Worm (Caenorhabditis elegans) whole organism, late embryonic: Measurements from ENCODE around the gene fbxa-215.
"Not testable (repeated sequence)": the region's sequence is repeated elsewhere in the genome, so short reads cannot be mapped to it uniquely, and the experiment has no call there.

ENCODE experiments used
- ceh-9 ChIP-seq: sonication (generic microtip); optimal IDR thresholded peaks from 2 replicates; lab custom pipeline; 2016; ENCODE audit warnings: mild to moderate bottlenecking, missing genetic modification characterization, inconsistent platforms, missing compliant biosample characterization
- elt-4 ChIP-seq: sonication (generic microtip); optimal IDR thresholded peaks from 2 replicates; lab custom pipeline; 2016; ENCODE audit warnings: missing genetic modification characterization, missing compliant biosample characterization
- fkh-10 ChIP-seq: fragments of 150-350 bp; optimal IDR thresholded peaks from 2 replicates; lab custom pipeline; 2014; ENCODE audit warnings: missing biosample characterization, missing genetic modification reagents, missing genetic modification characterization
- nhr-11 ChIP-seq: fragments of 150-350 bp; optimal IDR thresholded peaks from 2 replicates; lab custom pipeline; 2014; ENCODE audit warnings: missing biosample characterization, missing genetic modification characterization
- pag-3 ChIP-seq: sonication (generic microtip); optimal IDR thresholded peaks from 2 replicates; lab custom pipeline; 2016; ENCODE audit warnings: missing compliant biosample characterization, missing genetic modification characterization, borderline replicate concordance
- pros-1 ChIP-seq: fragments of 150-350 bp; optimal IDR thresholded peaks from 2 replicates; lab custom pipeline; 2014; ENCODE audit warnings: missing biosample characterization, missing genetic modification reagents, missing genetic modification characterization

DNA sequence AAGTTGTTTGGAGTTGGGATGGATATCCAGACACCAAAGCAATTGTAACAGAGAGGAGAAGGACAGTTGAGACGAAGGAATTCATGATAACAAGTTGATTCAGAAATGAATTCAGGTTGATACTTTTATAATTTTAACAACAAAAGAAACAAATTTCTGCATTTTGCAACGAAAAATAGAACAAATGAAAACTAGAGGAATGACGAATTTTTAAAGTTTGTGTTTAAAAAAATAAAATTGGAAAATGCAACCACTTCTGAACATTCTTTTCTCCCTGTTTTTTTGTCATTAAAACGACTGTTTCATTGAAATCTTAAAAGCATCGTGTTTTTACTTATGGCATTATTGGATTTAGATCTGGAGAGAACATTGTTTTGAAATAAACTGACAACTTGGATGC is 15.3 kb downstream of the fbxa-215 start, which contains the start of gene C08F11.12:
- not testable (repeated sequence) for TF ChIP-seq pag-3; pros-1 (tag; lab: Kevin White, UChicago); elt-4 (tag; lab: Kevin White, UChicago); nhr-11 (tag; lab: Kevin White, UChicago); ceh-9 (tag; lab: Kevin White, UChicago); fkh-10 (GFP tag; lab: Kevin White, UChicago)
